Worm (Caenorhabditis elegans): ENCODE results near the gene gmps-1.

The gmps-1 gene

DNA sequence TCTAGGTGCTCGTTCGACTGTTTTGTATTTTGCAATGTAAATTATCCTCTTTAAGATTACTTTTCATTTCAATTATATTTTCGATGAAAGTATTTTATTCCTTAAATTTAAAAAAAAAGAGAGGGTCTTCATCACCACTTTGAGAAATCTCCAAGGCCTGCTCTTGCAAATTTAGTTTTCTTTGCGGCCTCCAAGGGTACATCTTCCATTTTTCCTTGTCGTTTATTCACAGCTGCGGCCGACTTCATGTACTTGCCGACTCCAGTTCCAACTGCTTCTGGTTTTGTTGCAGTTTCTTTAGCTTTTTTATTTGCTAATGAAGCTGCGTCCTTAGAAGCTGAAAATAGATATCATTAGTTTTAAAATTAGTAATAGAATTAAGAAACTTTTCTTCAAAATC, 2.2 kb upstream of the gmps-1 start:
- TF ChIP-seq hlh-30 (tag; optimal IDR thresholded peaks at IDR 0.05; ENCODE audit: insufficient read depth) (no peak), pha-4 (tag; optimal IDR thresholded peaks at IDR 0.05) (no peak), T23F11.4 (GFP tag; optimal IDR thresholded peaks at IDR 0.05) (no peak)

DNA sequence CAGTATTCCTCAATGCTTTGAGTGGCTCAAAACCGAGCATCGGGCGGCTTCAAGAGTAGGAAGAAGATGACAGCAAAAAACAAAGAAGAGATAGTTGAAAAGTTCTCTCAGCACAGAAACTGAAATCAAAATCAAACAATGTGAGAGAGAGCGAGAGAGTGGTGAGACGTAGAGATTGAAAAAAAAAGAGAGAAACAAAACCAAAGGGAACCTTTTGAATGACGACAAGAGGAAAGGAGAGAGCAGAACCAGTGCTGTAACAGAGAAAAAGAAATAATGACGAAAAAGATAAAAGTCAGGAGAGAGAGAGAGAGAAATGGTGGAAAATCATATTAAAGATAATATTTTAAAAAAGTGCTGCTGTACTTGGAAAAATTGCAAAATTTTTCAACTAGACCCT, 1.3 kb downstream of the gmps-1 start:
- TF ChIP-seq ceh-18 (tag; optimal IDR thresholded peaks at IDR 0.05) (peak; percentile 59), unc-55 (GFP tag; optimal IDR thresholded peaks at IDR 0.05) (no peak), ceh-45 (GFP tag; IDR thresholded peaks at IDR 0.05) (no peak)

DNA sequence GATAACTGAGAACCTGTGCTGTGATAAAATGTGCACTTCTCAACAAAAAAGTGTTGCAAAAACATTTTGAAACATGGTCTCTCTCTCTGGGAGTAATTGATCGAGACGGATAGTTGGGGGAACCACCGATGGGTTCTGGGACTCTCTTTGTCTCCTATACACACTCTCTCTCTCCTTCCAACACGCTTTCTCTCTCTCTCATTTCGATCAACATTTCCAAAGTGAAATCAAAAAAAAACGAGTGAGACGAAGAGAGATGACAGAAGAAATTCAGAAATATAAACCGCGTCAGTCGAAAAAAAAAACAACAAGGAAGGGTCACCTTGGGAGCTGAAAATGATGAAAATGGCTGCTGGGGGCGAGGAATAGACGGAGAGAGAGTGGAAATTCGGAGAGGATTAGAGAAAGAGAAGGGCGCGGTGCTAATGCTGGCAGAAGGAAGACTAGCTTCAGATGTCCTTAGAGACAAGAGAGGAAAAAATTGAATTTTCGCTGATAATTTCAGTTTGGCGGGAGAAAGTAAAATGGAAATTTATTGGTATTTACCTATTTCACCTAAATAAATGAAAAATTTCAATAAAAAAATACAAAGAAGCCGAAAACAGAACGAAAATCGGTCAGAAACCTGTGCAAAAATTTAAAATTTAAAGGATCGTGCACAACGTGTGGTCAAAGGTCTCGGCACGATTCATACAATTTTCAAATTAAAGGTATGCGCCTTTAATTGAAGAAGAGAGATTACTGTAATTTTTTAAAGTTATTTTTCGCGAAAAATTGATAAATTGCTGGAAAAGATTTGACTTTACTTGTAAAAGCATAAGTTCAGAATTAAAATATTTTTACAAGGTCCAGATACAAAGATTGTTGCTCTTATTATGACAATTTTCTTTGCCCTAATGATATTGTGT, 5.5 kb downstream of the gmps-1 start:
- TF ChIP-seq nfya-1 (tag; optimal IDR thresholded peaks at IDR 0.05) (peak; percentile 2), pros-1 (tag; optimal IDR thresholded peaks at IDR 0.05) (no peak), lim-6 (tag; optimal IDR thresholded peaks at IDR 0.05) (no peak)

DNA sequence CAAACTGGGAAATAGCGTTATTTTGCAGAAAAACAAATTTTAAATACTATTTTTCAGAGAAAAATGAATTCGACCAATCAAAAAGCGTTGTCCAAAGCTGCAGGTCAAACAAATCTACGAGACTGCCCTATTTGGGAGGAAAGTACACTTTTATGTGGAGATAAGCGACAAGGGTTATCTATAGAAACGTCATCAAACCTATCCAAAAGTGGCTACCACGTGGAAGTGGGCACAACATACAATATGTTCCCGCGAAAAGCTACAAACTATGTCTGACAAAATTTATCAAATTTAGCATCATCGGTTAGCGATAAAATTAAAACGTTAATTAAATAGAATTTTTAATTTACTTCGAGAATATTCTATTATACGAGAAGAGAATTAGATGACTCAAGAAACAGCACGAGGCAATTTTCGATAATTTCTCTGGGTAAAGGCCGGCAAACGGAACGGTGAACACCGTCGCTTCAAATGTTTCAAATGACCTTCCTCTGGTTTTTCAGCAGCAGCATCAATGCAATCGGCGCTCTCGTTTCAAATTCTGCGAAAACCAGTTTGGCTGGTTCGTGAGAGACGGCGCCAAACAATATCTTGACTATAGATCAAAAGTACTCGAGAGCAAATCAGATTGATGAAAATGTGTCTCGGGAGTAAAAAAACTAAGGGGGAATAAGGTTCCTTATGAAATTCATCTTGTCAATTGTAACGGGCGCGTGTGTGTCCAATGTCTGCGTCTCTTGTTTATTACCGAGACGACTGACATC, 6.6 kb downstream of the gmps-1 start:
- TF ChIP-seq dmd-4 (tag; optimal IDR thresholded peaks at IDR 0.05; ENCODE audit: borderline replicate concordance) (no peak), K09A11.1 (tag; optimal IDR thresholded peaks at IDR 0.05; ENCODE audit: insufficient read depth) (no peak), tbx-2 (tag; optimal IDR thresholded peaks at IDR 0.05) (no peak), elt-2 (tag; optimal IDR thresholded peaks at IDR 0.05) (peak; percentile 60)

DNA sequence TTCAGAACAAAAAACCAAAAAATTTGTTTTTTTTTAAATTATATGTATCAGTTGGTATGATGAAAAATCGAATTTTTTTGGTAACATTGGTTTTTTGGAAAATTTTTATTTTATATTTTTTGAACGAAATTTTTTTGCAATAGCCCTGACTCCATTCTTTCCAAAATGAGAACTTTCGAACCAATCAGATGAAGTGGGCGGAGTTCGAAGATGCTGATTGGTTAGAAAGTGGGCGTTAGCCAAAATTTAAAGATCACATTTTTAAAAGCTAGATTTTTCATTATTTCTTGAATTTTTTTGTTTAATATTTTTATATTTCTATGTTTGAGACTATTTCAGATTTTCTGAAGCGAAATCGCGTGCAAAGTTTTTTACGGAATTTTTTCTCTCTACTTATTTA, 7.2 kb downstream of the gmps-1 start:
- TF ChIP-seq nfya-1 (tag; optimal IDR thresholded peaks at IDR 0.05) (peak; percentile 98), che-1 (tag; optimal IDR thresholded peaks at IDR 0.05) (no peak), ceh-34 (tag; optimal IDR thresholded peaks at IDR 0.05) (no peak)

DNA sequence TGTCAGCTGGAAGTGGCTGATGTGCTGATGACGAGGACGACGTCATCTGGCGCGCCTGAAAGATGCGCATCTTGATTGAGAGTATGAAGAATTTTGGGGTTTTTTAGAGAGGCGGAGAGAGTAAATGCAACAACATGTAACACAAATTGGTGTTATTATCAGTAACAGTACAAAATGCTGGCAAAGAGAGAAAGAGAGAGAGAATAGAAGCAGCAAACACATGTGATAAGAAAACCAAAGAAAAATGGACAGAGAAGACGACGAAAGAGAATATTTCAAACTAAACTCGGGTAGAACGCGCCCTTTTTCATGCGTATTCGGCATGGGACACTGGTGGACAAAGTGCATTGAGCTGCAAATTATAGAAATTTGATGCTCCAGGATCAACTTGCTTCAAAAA, 7.7 kb downstream of the gmps-1 start, which contains the start of gene M106.3:
M106.3 (minus strand) TSS at position 70 of the 400 bp plus-strand sequence.
- TF ChIP-seq ceh-30 (tag; optimal IDR thresholded peaks at IDR 0.05) (no peak), elt-2 (tag; optimal IDR thresholded peaks at IDR 0.05) (peak; percentile 15), che-1 (tag; optimal IDR thresholded peaks at IDR 0.05) (no peak), fkh-6 (tag; optimal IDR thresholded peaks at IDR 0.05) (no peak), pha-4 (tag; optimal IDR thresholded peaks at IDR 0.05) (no peak), hlh-13 (GFP tag; optimal IDR thresholded peaks at IDR 0.05) (no peak), lim-6 (tag; optimal IDR thresholded peaks at IDR 0.05) (no peak)

DNA sequence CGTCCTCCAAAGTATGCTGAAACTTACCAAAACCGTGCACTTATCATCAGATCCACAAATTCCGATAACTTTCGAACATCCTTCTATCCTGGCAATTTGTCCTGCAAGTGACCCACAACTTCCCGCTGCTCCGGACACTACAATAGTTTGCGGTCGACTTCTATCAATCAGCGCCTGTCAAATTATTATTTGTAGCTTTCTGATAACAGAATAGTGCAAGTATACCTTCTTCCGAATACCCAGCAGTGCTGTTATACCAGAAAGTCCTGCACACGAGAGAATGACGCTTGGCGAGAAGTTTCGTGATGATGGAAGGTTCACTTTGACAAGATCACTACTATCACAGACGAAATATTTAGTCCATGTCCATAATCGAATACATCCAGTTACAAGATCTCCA, 9.2 kb downstream of the gmps-1 start:
- TF ChIP-seq pros-1 (tag; optimal IDR thresholded peaks at IDR 0.05) (no peak), fax-1 (tag; optimal IDR thresholded peaks at IDR 0.05) (no peak), ceh-34 (tag; optimal IDR thresholded peaks at IDR 0.05) (no peak), ahr-1 (tag; optimal IDR thresholded peaks at IDR 0.05) (no peak), che-1 (tag; optimal IDR thresholded peaks at IDR 0.05) (no peak), gmeb-2 (tag; optimal IDR thresholded peaks at IDR 0.05) (no peak), ceh-2 (tag; optimal IDR thresholded peaks at IDR 0.05) (no peak), pha-2 (tag; optimal IDR thresholded peaks at IDR 0.05) (no peak), tbx-7 (tag; optimal IDR thresholded peaks at IDR 0.05) (no peak)

DNA sequence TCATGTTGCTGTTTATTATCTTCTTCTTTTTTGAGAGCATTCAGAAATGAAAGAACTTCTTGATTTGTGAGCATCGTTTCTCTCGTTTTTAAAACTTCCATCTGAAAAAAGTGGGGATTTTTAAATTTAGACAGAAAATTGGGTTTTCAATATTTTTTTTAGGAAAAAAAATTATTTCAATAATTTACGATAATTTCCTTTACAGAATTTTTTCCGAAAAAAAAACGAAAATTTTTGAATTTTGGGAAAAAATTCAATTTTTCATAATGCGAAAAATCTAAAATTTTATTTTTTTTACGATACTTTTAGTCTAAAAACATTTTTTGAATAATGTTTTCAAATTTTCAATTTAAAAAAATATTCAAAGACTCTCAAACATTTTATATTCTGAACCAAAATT, 11.4 kb downstream of the gmps-1 start, which contains the start of gene M106.7:
M106.7 (minus strand) TSS at position 101 of the 400 bp plus-strand sequence.
- TF ChIP-seq sox-4 (tag; optimal IDR thresholded peaks at IDR 0.05) (no peak), ceh-9 (tag; optimal IDR thresholded peaks at IDR 0.05) (no peak), hlh-30 (tag; optimal IDR thresholded peaks at IDR 0.05; ENCODE audit: insufficient read depth) (no peak), tbx-2 (tag; optimal IDR thresholded peaks at IDR 0.05) (no peak), dve-1 (tag; optimal IDR thresholded peaks at IDR 0.05) (no peak), nhr-11 (tag; optimal IDR thresholded peaks at IDR 0.05) (no peak)
